Worm (Caenorhabditis elegans): Measurements from ENCODE around the gene emb-4.
A peak's percentile ranks its signal among the peaks of the same experiment; 100 is the strongest.

emb-4 gene

ce11 chrV:18913120-18913519 lies 18.3 kb upstream of the emb-4 start (continued):
- TF ChIP-seq ZK337.2 (GFP tag; IDR thresholded peaks at IDR 0.05) (no peak), F26F4.8 (GFP tag; conservative IDR thresholded peaks at IDR 0.05) (0 out of 2 replicates have a peak, but pooled peaks have one; percentile 52), ztf-7 (tag; optimal IDR thresholded peaks at IDR 0.05) (no peak), set-16 (GFP tag; IDR thresholded peaks at IDR 0.05) (peak; percentile 61), ztf-11 (tag; optimal IDR thresholded peaks at IDR 0.05) (no peak), spr-1 (tag; optimal IDR thresholded peaks at IDR 0.05) (no peak), lsy-2 (tag; optimal IDR thresholded peaks at IDR 0.05) (no peak), ceh-44 (GFP tag; IDR thresholded peaks at IDR 0.05) (no peak), aha-1 (tag) (no peak)

DNA sequence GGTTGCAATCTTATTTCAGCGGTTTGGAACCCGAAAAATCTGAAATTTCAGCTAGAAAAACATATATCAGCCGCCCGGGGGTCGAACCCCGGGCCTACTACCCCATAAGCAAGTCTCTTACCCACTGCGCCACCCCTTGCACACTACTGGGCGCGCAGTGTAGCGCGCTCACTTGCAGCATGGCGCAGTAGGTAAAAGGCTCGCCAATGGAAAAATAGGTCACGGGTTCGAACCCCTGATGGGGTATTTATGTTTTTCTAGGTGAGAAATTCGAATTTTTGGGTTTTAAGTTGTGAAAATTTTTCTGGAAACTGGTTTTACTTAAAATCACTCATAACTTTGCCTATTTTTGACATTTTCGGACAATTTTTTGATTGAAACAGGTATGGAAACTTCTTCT lies 17.8 kb upstream of the emb-4 start:
- TF ChIP-seq spr-1 (tag; optimal IDR thresholded peaks at IDR 0.05) = no peak
- 0 out of 2 replicates have a peak, but pooled peaks have one; percentile 13 for TF ChIP-seq set-16 (GFP tag; IDR thresholded peaks at IDR 0.05)
- no peak for TF ChIP-seq php-3 (GFP tag; IDR thresholded peaks at IDR 0.05)
- TF ChIP-seq F26F4.8 (GFP tag; conservative IDR thresholded peaks at IDR 0.05) = 0 out of 2 replicates have a peak, but pooled peaks have one; percentile 54
- TF ChIP-seq unc-62 (GFP tag; optimal IDR thresholded peaks at IDR 0.05 in 1 of 2) = peak in 1 of 2 experiments; percentile 73
- no peak for TF ChIP-seq unc-62 (tag; optimal IDR thresholded peaks at IDR 0.05)

ce11 chrV:18911736-18912135 lies 17.0 kb upstream of the emb-4 start, which contains the start of gene cyp-42A1:
Gene cyp-42A1 (plus strand): TSS chrV:18912036.
- no peak for TF ChIP-seq hif-1 (tag; optimal IDR thresholded peaks at IDR 0.05)
- TF ChIP-seq ceh-32 (tag; optimal IDR thresholded peaks at IDR 0.05; ENCODE audit: poor library complexity) = no peak
- TF ChIP-seq nhr-10 (tag; optimal IDR thresholded peaks at IDR 0.05) = no peak
- TF ChIP-seq zfp-3 (GFP tag; conservative IDR thresholded peaks at IDR 0.05) = no peak

DNA sequence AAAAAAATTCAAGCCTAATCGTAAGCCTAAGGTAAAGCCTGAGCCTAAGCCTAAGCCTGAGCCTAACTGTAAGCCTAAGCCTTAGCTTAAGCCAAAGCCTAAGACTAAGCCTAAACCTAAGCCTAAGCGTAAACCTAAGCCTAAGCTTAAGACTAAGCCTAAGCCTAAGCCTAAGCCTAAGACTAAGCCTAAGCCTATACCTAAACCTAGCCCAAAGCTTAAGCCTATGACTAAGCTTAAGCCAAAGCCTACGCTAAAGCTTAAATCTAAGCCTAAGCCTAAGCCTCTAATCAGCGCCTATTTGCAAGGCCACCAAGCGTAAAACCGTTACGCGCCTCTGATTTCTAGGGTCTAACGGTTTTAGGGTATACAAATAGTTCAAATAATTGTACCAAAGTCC lies 14.9 kb upstream of the emb-4 start:
- TF ChIP-seq aha-1 (tag) (peak; percentile 55), lsy-2 (tag; optimal IDR thresholded peaks at IDR 0.05) (no peak)

ce11 chrV:18907519-18907918 lies 12.7 kb upstream of the emb-4 start:
- peak; percentile 38 for TF ChIP-seq aha-1 (tag)
- no peak for TF ChIP-seq ZK337.2 (GFP tag; IDR thresholded peaks at IDR 0.05)

DNA sequence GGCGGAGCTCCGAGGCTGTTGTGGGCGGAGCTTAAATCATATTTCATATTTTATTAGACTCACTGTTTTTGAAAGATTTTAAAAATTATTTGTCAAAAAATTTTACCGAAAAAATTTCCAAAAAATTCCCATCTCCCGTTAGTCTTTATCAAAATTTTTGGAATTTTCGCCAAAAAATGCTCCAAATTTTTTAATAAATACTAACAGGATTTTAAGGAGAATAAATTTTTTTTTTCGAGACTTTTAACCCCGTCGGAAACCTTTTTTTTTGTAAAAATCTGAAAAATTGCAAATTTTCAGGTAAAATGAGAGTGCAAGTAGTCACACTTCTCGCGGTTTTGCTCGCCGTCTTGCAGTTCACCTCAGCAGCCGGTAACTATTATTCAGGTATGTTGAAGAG lies 8.7 kb upstream of the emb-4 start, which contains the start of gene mihp-2:
TSS of gene mihp-2 (plus strand) at position 301 of the 400 bp plus-strand sequence.
- TF ChIP-seq aha-1 (tag) (peak; percentile 81), set-16 (GFP tag; IDR thresholded peaks at IDR 0.05) (no peak)

DNA sequence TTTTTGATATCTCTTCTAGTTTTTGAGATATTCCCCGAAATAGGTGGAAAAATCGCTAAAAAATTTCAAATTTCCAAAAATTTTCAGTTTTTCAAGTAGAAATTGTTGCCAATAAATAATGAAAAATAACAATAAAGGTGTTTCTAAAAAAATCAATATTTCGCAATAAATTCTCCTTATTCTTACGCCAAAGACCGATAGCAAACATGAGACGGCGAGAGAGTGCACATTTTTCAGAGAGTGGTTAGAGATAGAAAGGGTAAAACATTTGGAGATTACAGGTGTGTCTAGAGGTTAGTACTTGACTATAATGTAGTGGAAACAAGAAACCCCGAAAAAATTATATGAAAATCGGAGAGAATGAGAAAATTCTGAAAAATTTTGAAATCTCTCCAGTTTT lies 6.8 kb upstream of the emb-4 start:
- TF ChIP-seq hlh-30 (tag; optimal IDR thresholded peaks at IDR 0.05; ENCODE audit: insufficient read depth) (peak; percentile 39), lin-1 (GFP tag; IDR thresholded peaks at IDR 0.05) (no peak), mxl-2 (GFP tag; conservative IDR thresholded peaks at IDR 0.05) (no peak), nhr-28 (tag; optimal IDR thresholded peaks at IDR 0.05) (peak; percentile 65), ces-1 (GFP tag; optimal IDR thresholded peaks at IDR 0.05) (no peak), vab-7 (GFP tag; IDR thresholded peaks at IDR 0.05) (no peak), zip-11 (GFP tag; IDR thresholded peaks at IDR 0.05) (no peak), daf-19 (GFP tag; conservative IDR thresholded peaks at IDR 0.05) (no peak), nhr-102 (tag; optimal IDR thresholded peaks at IDR 0.05) (no peak), lsy-2 (tag; optimal IDR thresholded peaks at IDR 0.05) (peak in 1 of 2 experiments; percentile 28), nhr-10 (tag; optimal IDR thresholded peaks at IDR 0.05) (no peak), rbr-2 (tag; optimal IDR thresholded peaks at IDR 0.05) (no peak), nhr-111 (GFP tag; optimal IDR thresholded peaks at IDR 0.05) (no peak), unc-62 (GFP tag; optimal IDR thresholded peaks at IDR 0.05 in 1 of 2) (no peak), unc-62 (tag; optimal IDR thresholded peaks at IDR 0.05) (no peak), daf-16 (GFP tag; optimal IDR thresholded peaks at IDR 0.05) (no peak), daf-16 (tag; optimal IDR thresholded peaks at IDR 0.05) (peak; percentile 59), F10B5.3 (tag; optimal IDR thresholded peaks at IDR 0.05) (no peak), aha-1 (tag) (peak; percentile 54), nhr-237 (tag; optimal IDR thresholded peaks at IDR 0.05) (no peak), php-3 (GFP tag; IDR thresholded peaks at IDR 0.05) (no peak), dpl-1 (GFP tag; optimal IDR thresholded peaks at IDR 0.05) (peak; percentile 22), mep-1 (tag; optimal IDR thresholded peaks at IDR 0.05) (peak; percentile 2), daf-8 (GFP tag; IDR thresholded peaks at IDR 0.05) (no peak), dve-1 (tag; optimal IDR thresholded peaks at IDR 0.05; ENCODE audit: insufficient read depth) (peak; percentile 23), zip-2 (tag; optimal IDR thresholded peaks at IDR 0.05) (no peak), lin-29 (GFP tag; IDR thresholded peaks at IDR 0.05) (no peak), ZK337.2 (GFP tag; IDR thresholded peaks at IDR 0.05) (no peak), duxl-1 (tag; optimal IDR thresholded peaks at IDR 0.05; ENCODE audit: poor library complexity) (no peak)
